Worm (Caenorhabditis elegans) whole organism, L4/young adult: Measurements from ENCODE around the gene flh-3.

Experiments used
- dao-5 ChIP-seq: sonication (generic microtip); optimal IDR thresholded peaks from 2 replicates; lab custom pipeline; 2016; ENCODE audit warnings: missing genotype, missing genetic modification characterization, moderate library complexity, missing compliant biosample characterization
- him-1 ChIP-seq: sonication (generic microtip); optimal IDR thresholded peaks from 2 replicates; lab custom pipeline; 2016; ENCODE audit warnings: missing genotype, missing genetic modification reagents, missing genetic modification characterization, missing compliant biosample characterization

- TF ChIP-seq him-1 (tag; lab: Kevin White, UChicago) (no peak), dao-5 (no peak)
Observed at ce11 chrIV:9274008-9274529, 4.2 kb downstream of the flh-3 start, which contains the start of gene nmy-3.
